Fruit fly (Drosophila melanogaster) whole organism: ENCODE measurements around the gene trh.

Source experiments
- CG8478 ChIP-seq: fragments of >200 bp; optimal IDR thresholded peaks from 2 replicates; lab custom pipeline; 2018; ENCODE audit warnings: inconsistent platforms
- pan ChIP-seq: fragments of >200 bp; optimal IDR thresholded peaks from 2 replicates; lab custom pipeline; 2017

dm6 chr3L:331842-332802 lies 60.3 kb downstream of the trh start, which contains the start of gene mthl9:
- TF ChIP-seq CG8478 (lab: Kevin White, UChicago) (no peak), pan (lab: Kevin White, UChicago) (no peak)
